Worm (Caenorhabditis elegans) whole organism, young adult: ENCODE data around the gene H39E23.2.

Experiments used
- B0336.3 ChIP-seq: fragments of 200-800 bp; sonication (Bioruptor generic); IDR thresholded peaks from 2 replicates; pipeline ENCODE4 v1.3.6; 2022; ENCODE audit warnings: missing genetic modification characterization, missing compliant biosample characterization
- C17E4.6 ChIP-seq: fragments of 200-800 bp; sonication (Bioruptor generic); IDR thresholded peaks from 2 replicates; pipeline ENCODE4 v1.3.6; 2022; ENCODE audit warnings: missing genetic modification reagents, missing genetic modification characterization, missing compliant biosample characterization
- F10E7.11 ChIP-seq: sonication (generic microtip); optimal IDR thresholded peaks from 2 replicates; lab custom pipeline; 2017; ENCODE audit warnings: mild to moderate bottlenecking, missing genetic modification characterization, moderate library complexity, missing compliant biosample characterization
- F39B2.1 ChIP-seq: fragments of 200-800 bp; sonication (Bioruptor generic); IDR thresholded peaks from 2 replicates; pipeline ENCODE4 v1.3.6; 2022; ENCODE audit warnings: missing genetic modification reagents, missing genetic modification characterization, missing compliant biosample characterization
- F55B11.4 ChIP-seq: sonication (generic microtip); optimal IDR thresholded peaks from 2 replicates; lab custom pipeline; 2016; ENCODE audit warnings: missing compliant biosample characterization, missing genetic modification characterization, borderline replicate concordance; ENCODE audit not compliant: insufficient read depth
- K12H6.12 ChIP-seq: fragments of 200-800 bp; sonication (Bioruptor generic); optimal IDR thresholded peaks from 2 replicates; lab custom pipeline; 2018; ENCODE audit warnings: mild to moderate bottlenecking, missing genetic modification characterization, missing compliant biosample characterization
- T07F8.4 ChIP-seq: sonication (generic microtip); optimal IDR thresholded peaks from 2 replicates; lab custom pipeline; 2016; ENCODE audit warnings: mild to moderate bottlenecking, missing genetic modification characterization, moderate library complexity, missing compliant biosample characterization
- Y79H2A.3 ChIP-seq: fragments of 200-800 bp; sonication (Bioruptor generic); conservative IDR thresholded peaks from 2 replicates; pipeline ENCODE4 v1.3.6; 2022; ENCODE audit warnings: missing genetic modification reagents, missing genetic modification characterization, missing compliant biosample characterization
- Y95B8A.8 ChIP-seq: fragments of 200-800 bp; sonication (Bioruptor generic); IDR thresholded peaks from 2 replicates; pipeline ENCODE4 v1.3.6; 2022; ENCODE audit warnings: missing genetic modification reagents, missing genetic modification characterization, missing compliant biosample characterization
- akir-1 ChIP-seq: fragments of 200-800 bp; sonication (Bioruptor generic); optimal IDR thresholded peaks from 2 replicates; lab custom pipeline; 2018; ENCODE audit warnings: mild to moderate bottlenecking, missing genetic modification characterization, moderate library complexity, missing compliant biosample characterization
- aptf-3 ChIP-seq: fragments of 200-800 bp; sonication (Bioruptor generic); IDR thresholded peaks from 2 replicates; pipeline ENCODE4 v1.3.6; 2022; ENCODE audit warnings: missing genetic modification characterization, missing compliant biosample characterization
- bed-1 ChIP-seq: fragments of 200-800 bp; sonication (Bioruptor generic); IDR thresholded peaks from 2 replicates; pipeline ENCODE4 v1.3.6; 2022; ENCODE audit warnings: missing genetic modification reagents, missing genetic modification characterization, missing compliant biosample characterization
- bed-2 ChIP-seq: fragments of 200-800 bp; sonication (Bioruptor generic); IDR thresholded peaks from 2 replicates; pipeline ENCODE4 v1.3.6; 2022; ENCODE audit warnings: missing genetic modification reagents, missing genetic modification characterization, missing compliant biosample characterization
- ccch-3 ChIP-seq: fragments of 200-800 bp; sonication (Bioruptor generic); optimal IDR thresholded peaks from 2 replicates; lab custom pipeline; 2018; ENCODE audit warnings: mild to moderate bottlenecking, missing genetic modification characterization, missing compliant biosample characterization
- ceh-58 ChIP-seq: fragments of 200-800 bp; sonication (Bioruptor generic); IDR thresholded peaks from 2 replicates; pipeline ENCODE4 v1.3.6; 2022; ENCODE audit warnings: missing genetic modification characterization, missing compliant biosample characterization
- dpl-1 ChIP-seq: fragments of 150-350 bp; optimal IDR thresholded peaks from 2 replicates; lab custom pipeline; 2014; ENCODE audit warnings: missing biosample characterization, missing genetic modification reagents, missing genetic modification characterization
- efl-1 ChIP-seq: fragments of 150-350 bp; optimal IDR thresholded peaks from 2 replicates; lab custom pipeline; 2014; ENCODE audit warnings: missing biosample characterization, missing genetic modification reagents, missing genetic modification characterization
- ekl-4 ChIP-seq: fragments of 200-800 bp; sonication (Bioruptor generic); IDR thresholded peaks from 2 replicates; pipeline ENCODE4 v1.3.6; 2022; ENCODE audit warnings: missing genetic modification reagents, missing genetic modification characterization, missing compliant biosample characterization
- gei-17 ChIP-seq: fragments of 200-800 bp; sonication (Bioruptor generic); optimal IDR thresholded peaks from 2 replicates; lab custom pipeline; 2018; ENCODE audit warnings: mild to moderate bottlenecking, missing genetic modification characterization, missing compliant biosample characterization
- hmg-1.2 ChIP-seq: fragments of 200-800 bp; sonication (Bioruptor generic); IDR thresholded peaks from 2 replicates; pipeline ENCODE4 v1.3.6; 2022; ENCODE audit warnings: missing genetic modification reagents, missing genetic modification characterization, missing compliant biosample characterization
- hrde-1 ChIP-seq: sonication (generic microtip); optimal IDR thresholded peaks from 2 replicates; lab custom pipeline; 2016; ENCODE audit warnings: missing genetic modification characterization, mild to moderate bottlenecking, missing compliant biosample characterization, moderate library complexity, missing genotype, missing genetic modification reagents, borderline replicate concordance
- hsf-1 ChIP-seq: fragments of 200-800 bp; sonication (Bioruptor generic); IDR thresholded peaks from 2 replicates; pipeline ENCODE4 v1.3.6; 2022; ENCODE audit warnings: missing genetic modification reagents, missing genetic modification characterization, missing compliant biosample characterization
- let-526 ChIP-seq: fragments of 200-800 bp; sonication (Bioruptor generic); IDR thresholded peaks from 2 replicates; pipeline ENCODE4 v1.3.6; 2022; ENCODE audit warnings: missing genetic modification reagents, missing genetic modification characterization, missing compliant biosample characterization
- lin-40 ChIP-seq: sonication (generic microtip); optimal IDR thresholded peaks from 2 replicates; lab custom pipeline; 2016; ENCODE audit warnings: missing genetic modification characterization, mild to moderate bottlenecking, missing compliant biosample characterization, missing genotype, missing genetic modification reagents
- lin-54 ChIP-seq: fragments of 200-800 bp; sonication (Bioruptor generic); optimal IDR thresholded peaks from 2 replicates; lab custom pipeline; 2018; ENCODE audit warnings: mild to moderate bottlenecking, missing genetic modification characterization, missing compliant biosample characterization
- lir-1 ChIP-seq: fragments of 200-800 bp; sonication (Bioruptor generic); conservative IDR thresholded peaks from 2 replicates; pipeline ENCODE4 v1.3.6; 2022; ENCODE audit warnings: missing genetic modification reagents, missing genetic modification characterization, missing compliant biosample characterization
- lsl-1 ChIP-seq: fragments of 200-800 bp; sonication (Bioruptor generic); optimal IDR thresholded peaks from 2 replicates; lab custom pipeline; 2018; ENCODE audit warnings: mild to moderate bottlenecking, missing genetic modification characterization, moderate library complexity, missing compliant biosample characterization
- madf-3 ChIP-seq: fragments of 200-800 bp; sonication (Bioruptor generic); IDR thresholded peaks from 2 replicates; pipeline ENCODE4 v1.3.6; 2022; ENCODE audit warnings: missing genetic modification reagents, missing genetic modification characterization, missing compliant biosample characterization
- mxl-1 ChIP-seq: sonication (generic microtip); optimal IDR thresholded peaks from 2 replicates; lab custom pipeline; 2016; ENCODE audit warnings: missing genetic modification characterization, missing compliant biosample characterization
- nhr-179 ChIP-seq: sonication (generic microtip); optimal IDR thresholded peaks from 2 replicates; lab custom pipeline; 2016; ENCODE audit warnings: mild to moderate bottlenecking, missing genetic modification characterization, missing compliant biosample characterization
- nhr-80 ChIP-seq: sonication (generic microtip); optimal IDR thresholded peaks from 2 replicates; lab custom pipeline; 2016; ENCODE audit warnings: missing genetic modification characterization, missing compliant biosample characterization
- pha-4 ChIP-seq: fragments of 150-350 bp; sonication (generic microtip); optimal IDR thresholded peaks from 2 replicates; lab custom pipeline; 2014; ENCODE audit warnings: missing biosample characterization, missing genetic modification reagents, missing genetic modification characterization
- rpc-1 ChIP-seq, 2 experiments: fragments of 150-350 bp in 1 of 2; sonication (generic microtip) in 1 of 2; optimal IDR thresholded peaks; 2 replicates each; lab custom pipeline; 2014 to 2018; ENCODE audit warnings: missing biosample characterization in 1 of 2, missing genetic modification characterization in 1 of 2, missing genetic modification reagents in 1 of 2, missing genotype in 1 of 2
- sea-2 ChIP-seq: fragments of 200-800 bp; sonication (Bioruptor generic); IDR thresholded peaks from 2 replicates; pipeline ENCODE4 v1.3.6; 2022; ENCODE audit warnings: missing genetic modification characterization, missing compliant biosample characterization
- snpc-4 ChIP-seq, 5 experiments: fragments of 150-350 bp in 1 of 5; sonication (generic microtip) in 4 of 5; optimal IDR thresholded peaks; 2 replicates each; lab custom pipeline; 2014 to 2018; ENCODE audit warnings: missing genetic modification characterization in 5 of 5, missing biosample characterization in 3 of 5, antibody characterized with exemption in 2 of 5, mild to moderate bottlenecking in 2 of 5, missing compliant biosample characterization in 2 of 5, missing genotype in 2 of 5, moderate library complexity in 2 of 5, missing genetic modification reagents in 1 of 5
- somi-1 ChIP-seq: fragments of 200-800 bp; sonication (Bioruptor generic); optimal IDR thresholded peaks from 2 replicates; lab custom pipeline; 2018; ENCODE audit warnings: mild to moderate bottlenecking, missing genetic modification characterization, missing compliant biosample characterization
- sptf-2 ChIP-seq: fragments of 200-800 bp; sonication (Bioruptor generic); optimal IDR thresholded peaks from 2 replicates; lab custom pipeline; 2018; ENCODE audit warnings: mild to moderate bottlenecking, missing genetic modification characterization, missing compliant biosample characterization
- zfh-2 ChIP-seq: fragments of 200-800 bp; sonication (Bioruptor generic); conservative IDR thresholded peaks from 2 replicates; pipeline ENCODE4 v1.3.6; 2022; ENCODE audit warnings: missing genetic modification reagents, missing genetic modification characterization, missing compliant biosample characterization
- ztf-18 ChIP-seq: sonication (generic microtip); optimal IDR thresholded peaks from 2 replicates; lab custom pipeline; 2016; ENCODE audit warnings: missing genotype, mild to moderate bottlenecking, missing genetic modification characterization, missing compliant biosample characterization
- ztf-22 ChIP-seq: fragments of 200-800 bp; sonication (Bioruptor generic); optimal IDR thresholded peaks from 2 replicates; lab custom pipeline; 2018; ENCODE audit warnings: mild to moderate bottlenecking, missing genetic modification characterization, moderate library complexity, missing compliant biosample characterization

H39E23.2 gene

DNA sequence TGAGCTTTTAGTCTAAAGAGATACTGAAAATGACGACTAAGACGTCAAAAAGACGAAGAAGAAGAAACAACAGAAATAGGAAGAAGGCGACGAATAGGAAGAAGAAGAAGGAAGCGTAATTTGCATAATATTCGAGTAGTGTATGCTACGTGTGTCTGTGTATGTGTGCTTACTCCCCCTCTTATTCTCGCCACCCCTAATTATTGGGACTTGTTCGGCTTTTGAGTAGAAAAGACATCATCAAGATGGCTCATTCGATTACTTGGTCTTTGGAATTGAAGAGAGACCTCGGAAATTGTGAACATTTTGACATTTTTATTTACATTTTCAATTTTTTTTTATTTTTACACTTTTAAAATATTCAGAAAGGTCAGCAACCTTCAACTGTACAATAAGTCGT lies 20.1 kb downstream of the H39E23.2 start (continued):
- TF ChIP-seq lir-1 (GFP tag; lab: Robert Waterston, UW): no peak
- no peak for TF ChIP-seq aptf-3 (GFP tag; lab: Robert Waterston, UW)
- no peak for TF ChIP-seq Y79H2A.3 (GFP tag; lab: Robert Waterston, UW)

ce11 chrV:14133002-14133763 lies 23.0 kb downstream of the H39E23.2 start:
- no peak for TF ChIP-seq ceh-58
- no peak for TF ChIP-seq madf-3 (GFP tag; lab: Robert Waterston, UW)
- peak; percentile 65 for TF ChIP-seq lin-54 (GFP tag; lab: Kevin White, UChicago)
- no peak for TF ChIP-seq ccch-3 (GFP tag; lab: Kevin White, UChicago)
- 0 out of 2 replicates have a peak, but pooled peaks have one; percentile 17 for TF ChIP-seq hmg-1.2
- no peak for TF ChIP-seq efl-1
- no peak for TF ChIP-seq ekl-4 (GFP tag; lab: Robert Waterston, UW)
- TF ChIP-seq gei-17 (GFP tag; lab: Kevin White, UChicago): no peak
- TF ChIP-seq F55B11.4 (tag; lab: Kevin White, UChicago): no peak
- TF ChIP-seq dpl-1 (GFP tag; lab: Kevin White, UChicago): peak; percentile 4
- peak; percentile 17 for TF ChIP-seq lsl-1 (GFP tag; lab: Kevin White, UChicago)

DNA sequence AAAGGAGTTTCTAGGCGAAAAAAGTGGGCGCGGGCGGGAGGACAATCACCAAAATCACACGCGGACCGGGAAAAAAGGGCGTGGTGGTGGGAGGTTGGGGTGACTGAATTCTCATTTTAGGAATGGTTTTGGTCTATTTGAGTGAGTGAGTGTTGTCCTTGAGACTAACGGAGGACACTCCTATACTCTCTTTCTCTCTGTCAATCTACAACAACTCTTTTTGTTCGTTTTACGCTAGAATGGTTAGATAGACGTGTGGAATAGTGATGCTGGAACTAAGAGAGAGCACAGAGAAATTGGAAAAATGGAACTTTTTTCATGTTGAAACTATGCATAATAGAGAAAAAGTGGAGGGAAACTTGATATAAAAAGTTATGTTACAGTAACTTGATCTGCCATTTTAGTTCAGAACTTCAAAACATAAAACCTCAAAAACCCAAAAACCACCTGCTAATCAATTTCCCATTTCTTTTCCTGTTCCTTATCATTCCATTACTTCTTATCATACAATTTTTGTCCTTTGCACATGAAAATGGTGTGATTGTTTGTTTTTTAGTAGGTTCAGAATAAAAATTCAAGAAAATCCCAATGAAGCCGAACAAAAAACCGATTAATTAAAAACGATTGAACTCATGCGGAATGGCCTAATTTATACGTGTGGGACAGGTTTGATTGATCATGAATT lies 24.8 kb downstream of the H39E23.2 start:
- no peak for TF ChIP-seq F10E7.11 (tag; lab: Kevin White, UChicago)
- TF ChIP-seq T07F8.4 (tag; lab: Kevin White, UChicago): no peak
- no peak for TF ChIP-seq ztf-22 (GFP tag; lab: Kevin White, UChicago)
- no peak for TF ChIP-seq Y95B8A.8 (GFP tag; lab: Robert Waterston, UW)
- TF ChIP-seq nhr-80: peak; percentile 39

DNA sequence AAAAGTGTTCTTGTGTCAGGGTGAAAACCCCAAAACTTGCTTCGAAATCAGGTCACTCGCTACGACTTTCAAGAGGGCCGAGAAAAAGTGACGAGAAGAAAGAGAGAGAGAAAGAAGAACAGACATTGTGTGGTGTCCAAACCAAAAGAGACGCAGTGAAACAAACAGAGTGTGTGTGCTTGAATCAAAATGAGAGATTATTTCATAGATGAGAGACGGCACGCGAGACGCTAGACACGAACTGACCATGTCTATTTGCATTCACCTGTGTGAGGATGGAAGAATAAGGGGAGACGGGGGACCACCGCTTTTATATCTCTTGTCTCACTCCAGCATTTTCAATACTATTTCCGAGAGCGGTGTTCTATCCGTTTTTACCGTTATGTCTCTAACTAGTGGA lies 26.0 kb downstream of the H39E23.2 start:
- TF ChIP-seq bed-1 (GFP tag; lab: Robert Waterston, UW) (no peak), snpc-4 (GFP tag; optimal IDR thresholded peaks at IDR 0.05; lab: Kevin White, UChicago) (no peak), snpc-4 (tag; optimal IDR thresholded peaks at IDR 0.05; lab: Kevin White, UChicago) (peak in 1 of 4 experiments; percentile 8), zfh-2 (GFP tag; lab: Robert Waterston, UW) (0 out of 2 replicates have a peak, but pooled peaks have one; percentile 5), K12H6.12 (tag; lab: Kevin White, UChicago) (peak; percentile 22), akir-1 (GFP tag; lab: Kevin White, UChicago) (no peak), nhr-179 (no peak), F55B11.4 (tag; lab: Kevin White, UChicago) (no peak), ztf-18 (tag; lab: Kevin White, UChicago) (no peak), hrde-1 (tag; lab: Kevin White, UChicago) (no peak), C17E4.6 (GFP tag; lab: Robert Waterston, UW) (no peak), B0336.3 (peak; percentile 13; the same call in 1 of the 2 replicates), hsf-1 (GFP tag; lab: Robert Waterston, UW) (no peak), rpc-1 (optimal IDR thresholded peaks at IDR 0.05; lab: Kevin White, UChicago) (no peak), rpc-1 (tag; optimal IDR thresholded peaks at IDR 0.05; lab: Kevin White, UChicago) (no peak), mxl-1 (tag; lab: Kevin White, UChicago) (no peak), sea-2 (GFP tag; lab: Robert Waterston, UW) (no peak), pha-4 (tag; lab: Kevin White, UChicago) (no peak), nhr-80 (peak; percentile 58), lin-40 (tag; lab: Kevin White, UChicago) (peak; percentile 63), let-526 (GFP tag; lab: Robert Waterston, UW) (no peak), ccch-3 (GFP tag; lab: Kevin White, UChicago) (no peak), somi-1 (GFP tag; lab: Kevin White, UChicago) (no peak), F39B2.1 (GFP tag; lab: Robert Waterston, UW) (no peak), sptf-2 (GFP tag; lab: Kevin White, UChicago) (no peak), efl-1 (no peak), bed-2 (GFP tag; lab: Robert Waterston, UW) (no peak)
